Fruit fly (Drosophila melanogaster) whole organism, embryonic: Measurements from ENCODE around the gene Mst89B.

Experiments
- B-H2 ChIP-seq: fragments of 200-800 bp; sonication (Bioruptor generic); optimal IDR thresholded peaks from 2 replicates; lab custom pipeline; 2018; ENCODE audit warnings: missing biosample characterization, mild to moderate bottlenecking, missing genetic modification characterization
- Bgb ChIP-seq: fragments of 200-800 bp; sonication (Bioruptor generic); IDR thresholded peaks from 2 replicates; pipeline ENCODE4 v1.3.6; 2022; ENCODE audit warnings: missing biosample characterization, missing genetic modification characterization; ENCODE audit not compliant: partially characterized antibody
- CG10147 ChIP-seq: fragments of 200-800 bp; sonication (Bioruptor generic); optimal IDR thresholded peaks from 2 replicates; lab custom pipeline; 2019; ENCODE audit warnings: missing biosample characterization, mild to moderate bottlenecking, missing genetic modification characterization, moderate library complexity
- CG10543 ChIP-seq: fragments of 200-800 bp; sonication (Bioruptor generic); optimal IDR thresholded peaks from 3 replicates; lab custom pipeline; 2017; ENCODE audit warnings: missing biosample characterization, mild to moderate bottlenecking, missing genetic modification characterization, moderate library complexity
- CG11247 ChIP-seq: fragments of 200-800 bp; sonication (Bioruptor generic); IDR thresholded peaks from 2 replicates; pipeline ENCODE4 v1.3.6; 2022; ENCODE audit warnings: missing biosample characterization, missing genetic modification characterization
- CG12219 ChIP-seq: fragments of 200-800 bp; sonication (Bioruptor generic); optimal IDR thresholded peaks from 3 replicates; lab custom pipeline; 2018; ENCODE audit warnings: missing biosample characterization, mild to moderate bottlenecking, missing genetic modification characterization
- CG12769 ChIP-seq: fragments of 200-800 bp; sonication (Bioruptor generic); optimal IDR thresholded peaks from 2 replicates; lab custom pipeline; 2019; ENCODE audit warnings: missing biosample characterization, mild to moderate bottlenecking, missing genetic modification characterization, moderate library complexity
- CG13894 ChIP-seq: fragments of 200-800 bp; sonication (Bioruptor generic); optimal IDR thresholded peaks from 3 replicates; lab custom pipeline; 2018; ENCODE audit warnings: missing biosample characterization, mild to moderate bottlenecking, missing genetic modification characterization, moderate library complexity
- CG16779 ChIP-seq: fragments of 200-800 bp; sonication (Bioruptor generic); IDR thresholded peaks from 2 replicates; pipeline ENCODE4 v1.3.6; 2022; ENCODE audit warnings: missing biosample characterization, missing genetic modification characterization
- CG16813 ChIP-seq: fragments of 200-800 bp; sonication (Bioruptor generic); IDR thresholded peaks from 3 replicates; pipeline ENCODE4 v1.3.6; 2022; ENCODE audit warnings: missing biosample characterization, missing genetic modification characterization; ENCODE audit not compliant: partially characterized antibody
- CG3407 ChIP-seq: fragments of 200-800 bp; sonication (Bioruptor generic); optimal IDR thresholded peaks from 2 replicates; lab custom pipeline; 2018; ENCODE audit warnings: missing biosample characterization, mild to moderate bottlenecking, missing genetic modification characterization
- CG34422 ChIP-seq: fragments of 200-800 bp; sonication (Bioruptor generic); IDR thresholded peaks from 3 replicates; pipeline ENCODE4 v1.3.6; 2022; ENCODE audit warnings: missing biosample characterization, missing genetic modification characterization
- CG43689 ChIP-seq: fragments of 200-800 bp; sonication (Bioruptor generic); IDR thresholded peaks from 2 replicates; pipeline ENCODE4 v1.3.6; 2022; ENCODE audit warnings: missing biosample characterization, missing genetic modification characterization
- CG5180 ChIP-seq: fragments of 200-800 bp; sonication (Bioruptor generic); optimal IDR thresholded peaks from 3 replicates; lab custom pipeline; 2017; ENCODE audit warnings: missing biosample characterization, missing genetic modification characterization, mild to moderate bottlenecking, moderate library complexity, missing genetic modification reagents
- CG6175 ChIP-seq: fragments of 200-800 bp; sonication (Bioruptor generic); IDR thresholded peaks from 3 replicates; pipeline ENCODE4 v1.3.6; 2022; ENCODE audit warnings: missing biosample characterization, missing genetic modification characterization
- CG8290 ChIP-seq, 3 experiments: fragments of 200-800 bp; sonication (Bioruptor generic); optimal IDR thresholded peaks; 2 replicates each; lab custom pipeline; 2016 to 2019; ENCODE audit warnings: missing biosample characterization in 3 of 3, missing genetic modification characterization in 3 of 3, mild to moderate bottlenecking in 2 of 3, moderate library complexity in 1 of 3
- CG8944 ChIP-seq: fragments of 200-800 bp; sonication (Bioruptor generic); optimal IDR thresholded peaks from 3 replicates; lab custom pipeline; 2016; ENCODE audit warnings: missing biosample characterization, missing genetic modification characterization
- Dbx ChIP-seq: fragments of 200-800 bp; sonication (Bioruptor generic); IDR thresholded peaks from 3 replicates; pipeline ENCODE4 v1.3.6; 2022; ENCODE audit warnings: missing biosample characterization, missing genetic modification characterization
- HHEX ChIP-seq: fragments of 200-800 bp; sonication (Bioruptor generic); optimal IDR thresholded peaks from 3 replicates; lab custom pipeline; 2017; ENCODE audit warnings: missing biosample characterization, mild to moderate bottlenecking, missing genetic modification characterization, missing genetic modification reagents
- Hey ChIP-seq: fragments of 200-800 bp; sonication (Bioruptor generic); optimal IDR thresholded peaks from 3 replicates; lab custom pipeline; 2018; ENCODE audit warnings: missing biosample characterization, mild to moderate bottlenecking, missing genetic modification characterization
- Kr ChIP-seq: fragments of 200-800 bp; sonication (Bioruptor generic); optimal IDR thresholded peaks from 2 replicates; lab custom pipeline; 2017; ENCODE audit warnings: missing biosample characterization, mild to moderate bottlenecking, missing genetic modification characterization
- Med ChIP-seq: fragments of 200-800 bp; sonication (Bioruptor generic); peaks from one replicate; lab custom pipeline; 2016; ENCODE audit warnings: missing biosample characterization, missing genetic modification characterization, mild to moderate bottlenecking, inconsistent platforms, moderate library complexity
- Nf-YC ChIP-seq: fragments of 200-800 bp; optimal IDR thresholded peaks from 3 replicates; lab custom pipeline; 2019; ENCODE audit warnings: missing biosample characterization, mild to moderate bottlenecking, missing genetic modification characterization, moderate library complexity
- Opbp ChIP-seq: fragments of 200-800 bp; sonication (Bioruptor generic); IDR thresholded peaks from 3 replicates; pipeline ENCODE4 v1.3.6; 2022; ENCODE audit warnings: missing biosample characterization, missing genetic modification characterization; ENCODE audit not compliant: partially characterized antibody
- Optix ChIP-seq: fragments of 200-800 bp; sonication (Bioruptor generic); IDR thresholded peaks from 3 replicates; pipeline ENCODE4 v1.3.6; 2022; ENCODE audit warnings: missing biosample characterization, missing genetic modification characterization
- Scr ChIP-seq: fragments of 200-800 bp; sonication (Bioruptor generic); IDR thresholded peaks from 2 replicates; pipeline ENCODE4 v1.3.6; 2022; ENCODE audit warnings: missing biosample characterization, missing genetic modification characterization; ENCODE audit not compliant: partially characterized antibody
- ash1 ChIP-seq: fragments of 200-800 bp; sonication (Bioruptor generic); optimal IDR thresholded peaks from 2 replicates; lab custom pipeline; 2018; ENCODE audit warnings: missing biosample characterization, mild to moderate bottlenecking, missing genetic modification characterization
- bbx ChIP-seq: fragments of 200-800 bp; sonication (Bioruptor generic); IDR thresholded peaks from 2 replicates; pipeline ENCODE4 v1.3.6; 2022; ENCODE audit warnings: missing biosample characterization, missing genetic modification characterization; ENCODE audit not compliant: partially characterized antibody
- chinmo ChIP-seq: fragments of 200-800 bp; sonication (Bioruptor generic); IDR thresholded peaks from 4 replicates; pipeline ENCODE4 v1.3.6; 2022; ENCODE audit warnings: missing biosample characterization, missing genetic modification characterization; ENCODE audit not compliant: partially characterized antibody
- cwo ChIP-seq: fragments of 200-800 bp; sonication (Bioruptor generic); optimal IDR thresholded peaks from 3 replicates; lab custom pipeline; 2017; ENCODE audit warnings: missing biosample characterization, missing genetic modification characterization, mild to moderate bottlenecking, moderate library complexity, missing genetic modification reagents
- exex ChIP-seq: fragments of 200-800 bp; sonication (Bioruptor generic); optimal IDR thresholded peaks from 4 replicates; lab custom pipeline; 2018; ENCODE audit warnings: missing biosample characterization, mild to moderate bottlenecking, missing genetic modification characterization, moderate library complexity
- hth ChIP-seq: fragments of >200 bp; optimal IDR thresholded peaks from 2 replicates; lab custom pipeline; 2017; ENCODE audit warnings: inconsistent platforms
- inv ChIP-seq: fragments of 200-800 bp; sonication (Bioruptor generic); IDR thresholded peaks from 2 replicates; pipeline ENCODE4 v1.3.6; 2022; ENCODE audit warnings: missing biosample characterization, missing genetic modification characterization; ENCODE audit not compliant: partially characterized antibody
- mirr ChIP-seq: fragments of 200-800 bp; sonication (Bioruptor generic); optimal IDR thresholded peaks from 3 replicates; lab custom pipeline; 2018; ENCODE audit warnings: missing biosample characterization, mild to moderate bottlenecking, missing genetic modification characterization
- nom ChIP-seq: fragments of 200-800 bp; sonication (Bioruptor generic); optimal IDR thresholded peaks from 2 replicates; lab custom pipeline; 2017; ENCODE audit warnings: missing biosample characterization, missing genetic modification characterization, mild to moderate bottlenecking, moderate library complexity, missing genetic modification reagents
- pros ChIP-seq: fragments of 200-800 bp; sonication (Bioruptor generic); optimal IDR thresholded peaks from 3 replicates; lab custom pipeline; 2019; ENCODE audit warnings: missing biosample characterization, mild to moderate bottlenecking, missing genetic modification characterization, moderate library complexity
- rib ChIP-seq: fragments of 200-800 bp; sonication (Bioruptor generic); IDR thresholded peaks from 2 replicates; pipeline ENCODE4 v1.3.6; 2022; ENCODE audit warnings: missing biosample characterization, missing genetic modification characterization
- sd ChIP-seq: fragments of 200-800 bp; sonication (Bioruptor generic); optimal IDR thresholded peaks from 3 replicates; lab custom pipeline; 2018; ENCODE audit warnings: missing biosample characterization, mild to moderate bottlenecking, missing genetic modification characterization, moderate library complexity
- so ChIP-seq: fragments of 200-800 bp; sonication (Bioruptor generic); IDR thresholded peaks from 3 replicates; pipeline ENCODE4 v1.3.6; 2022; ENCODE audit warnings: missing biosample characterization, missing genetic modification characterization
- tna ChIP-seq: fragments of 200-800 bp; sonication (Bioruptor generic); IDR thresholded peaks from 2 replicates; pipeline ENCODE4 v1.3.6; 2022; ENCODE audit warnings: missing biosample characterization, missing genetic modification characterization; ENCODE audit not compliant: partially characterized antibody
- ttk ChIP-seq: fragments of 200-800 bp; sonication (Bioruptor generic); IDR thresholded peaks from 2 replicates; pipeline ENCODE4 v2.1.2; 2022; ENCODE audit warnings: missing biosample characterization, missing genetic modification characterization
- zfh1 ChIP-seq: fragments of 200-800 bp; sonication (Bioruptor generic); IDR thresholded peaks from 3 replicates; pipeline ENCODE4 v1.3.6; 2022; ENCODE audit warnings: missing biosample characterization, missing genetic modification characterization
- zfh2 ChIP-seq: fragments of 200-800 bp; sonication (Bioruptor generic); optimal IDR thresholded peaks from 2 replicates; lab custom pipeline; 2016; ENCODE audit warnings: missing biosample characterization, missing genetic modification characterization

Gene Mst89B

DNA sequence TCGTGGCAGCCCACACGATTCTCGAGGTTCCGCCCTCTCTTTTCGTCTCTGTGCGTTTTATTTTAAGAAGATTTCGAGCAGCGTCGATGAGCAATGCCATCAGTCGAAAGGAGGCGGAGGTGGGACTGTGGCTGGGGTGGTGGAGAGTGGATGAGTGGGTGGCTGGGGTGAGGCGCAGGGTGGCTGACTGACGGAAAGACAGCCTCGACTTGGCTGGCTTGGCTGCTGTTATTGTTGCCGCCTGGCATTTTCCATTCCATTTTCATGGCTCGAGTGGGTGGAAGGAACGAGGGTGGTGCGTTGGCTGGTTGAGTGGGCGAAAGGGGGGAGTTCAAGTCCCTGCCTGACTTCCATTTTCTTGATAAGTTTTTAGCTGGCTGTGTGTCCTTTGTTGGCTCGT, 10.7 kb upstream of the Mst89B start (continued):
- TF ChIP-seq hth (lab: Kevin White, UChicago) = no peak
- TF ChIP-seq CG10147 = no peak
- 0 out of 3 replicates have a peak, but pooled peaks have one; percentile 10 for TF ChIP-seq CG16813
- no peak for TF ChIP-seq CG12219 (GFP tag; lab: Kevin White, UChicago)
- peak; percentile 32; the same call in 1 of the 2 replicates for TF ChIP-seq Bgb (GFP tag; lab: Robert Waterston, UW)
- TF ChIP-seq CG8944 (GFP tag; lab: Kevin White, UChicago) = no peak
- TF ChIP-seq nom = peak; percentile 53
- TF ChIP-seq Nf-YC (tag; lab: Kevin White, UChicago) = peak; percentile 5
- 0 out of 2 replicates have a peak, but pooled peaks have one; percentile 22 for TF ChIP-seq bbx (GFP tag; lab: Robert Waterston, UW)
- peak; percentile 40; the same call in 1 of the 3 replicates for TF ChIP-seq so
- TF ChIP-seq inv (GFP tag; lab: Robert Waterston, UW) = no peak
- TF ChIP-seq Hey (tag; lab: Kevin White, UChicago) = peak; percentile 3
- no peak for TF ChIP-seq Kr (GFP tag; lab: Kevin White, UChicago)
- 0 out of 2 replicates have a peak, but pooled peaks have one; percentile 11 for TF ChIP-seq Scr (GFP tag; lab: Robert Waterston, UW)
- peak; percentile 63 for TF ChIP-seq Med (GFP tag; lab: Kevin White, UChicago)
- no peak for TF ChIP-seq zfh2 (GFP tag; lab: Kevin White, UChicago)
- peak; percentile 3 for TF ChIP-seq cwo (GFP tag; lab: Kevin White, UChicago)
- TF ChIP-seq pros (GFP tag; lab: Kevin White, UChicago) = peak; percentile 97
- peak; percentile 18 for TF ChIP-seq mirr (GFP tag; lab: Kevin White, UChicago)
- 0 out of 3 replicates have a peak, but pooled peaks have one; percentile 24 for TF ChIP-seq CG34422 (GFP tag; lab: Robert Waterston, UW)
- TF ChIP-seq tna = 0 out of 2 replicates have a peak, but pooled peaks have one; percentile 35
- TF ChIP-seq ttk (GFP tag; lab: Robert Waterston, UW) = peak; percentile 50; the same call in 1 of the 2 replicates
- TF ChIP-seq CG5180 = peak; percentile 13
- peak; percentile 76 for TF ChIP-seq CG13894 (tag; lab: Kevin White, UChicago)
- peak; percentile 31 for TF ChIP-seq B-H2 (GFP tag; lab: Kevin White, UChicago)
- TF ChIP-seq CG11247 = peak; percentile 33; the same call in 1 of the 2 replicates
- 0 out of 3 replicates have a peak, but pooled peaks have one; percentile 5 for TF ChIP-seq zfh1 (GFP tag; lab: Robert Waterston, UW)
- TF ChIP-seq CG16779 (GFP tag; lab: Robert Waterston, UW) = 0 out of 2 replicates have a peak, but pooled peaks have one; percentile 37
- TF ChIP-seq CG43689 (GFP tag; lab: Robert Waterston, UW) = no peak
- TF ChIP-seq Optix (GFP tag; lab: Robert Waterston, UW) = 0 out of 3 replicates have a peak, but pooled peaks have one; percentile 27
- TF ChIP-seq exex (tag; lab: Kevin White, UChicago) = no peak
- TF ChIP-seq HHEX (GFP tag; lab: Kevin White, UChicago) = no peak
- TF ChIP-seq rib (GFP tag; lab: Robert Waterston, UW) = 0 out of 2 replicates have a peak, but pooled peaks have one; percentile 11
- peak; percentile 91 for TF ChIP-seq CG10543 (GFP tag; lab: Kevin White, UChicago)
- TF ChIP-seq CG8290 (GFP tag; optimal IDR thresholded peaks at IDR 0.05; lab: Kevin White, UChicago) = no peak
- TF ChIP-seq CG8290 (tag; optimal IDR thresholded peaks at IDR 0.05; lab: Kevin White, UChicago) = peak in 1 of 2 experiments; percentile 75
- TF ChIP-seq CG6175 (GFP tag; lab: Robert Waterston, UW) = 0 out of 3 replicates have a peak, but pooled peaks have one; percentile 54
- peak; percentile 87; the same call in 3 of the 4 replicates for TF ChIP-seq chinmo (GFP tag; lab: Robert Waterston, UW)
- peak; percentile 53 for TF ChIP-seq ash1 (GFP tag; lab: Kevin White, UChicago)
- TF ChIP-seq Opbp (GFP tag; lab: Robert Waterston, UW) = 0 out of 3 replicates have a peak, but pooled peaks have one; percentile 36
- TF ChIP-seq sd (tag; lab: Kevin White, UChicago) = peak; percentile 42
- peak; percentile 93 for TF ChIP-seq CG12769 (tag; lab: Kevin White, UChicago)
- peak; percentile 58; the same call in 2 of the 3 replicates for TF ChIP-seq Dbx (GFP tag; lab: Robert Waterston, UW)
- TF ChIP-seq CG3407 (GFP tag; lab: Kevin White, UChicago) = no peak
